Fruit fly (Drosophila melanogaster) whole organism, embryonic: ENCODE results near the gene CG18233.

ENCODE experiments used
- Asciz ChIP-seq: fragments of 200-800 bp; sonication (Bioruptor generic); optimal IDR thresholded peaks from 2 replicates; lab custom pipeline; 2017; ENCODE audit warnings: missing biosample characterization, mild to moderate bottlenecking, missing genetic modification characterization, missing genetic modification reagents
- Atf-2 ChIP-seq: fragments of 200-800 bp; sonication (Bioruptor generic); optimal IDR thresholded peaks from 2 replicates; lab custom pipeline; 2016; ENCODE audit warnings: missing biosample characterization, missing genetic modification characterization
- Awh ChIP-seq: fragments of 200-800 bp; sonication (Bioruptor generic); IDR thresholded peaks from 2 replicates; pipeline ENCODE4, ENCODE4 v1.3.6; 2022; ENCODE audit warnings: missing biosample characterization, missing genetic modification characterization
- CG10366 ChIP-seq: fragments of 200-800 bp; sonication (Bioruptor generic); IDR thresholded peaks from 2 replicates; pipeline ENCODE4 v1.3.6; 2022; ENCODE audit warnings: missing biosample characterization, missing genetic modification characterization
- CG10543 ChIP-seq: fragments of 200-800 bp; sonication (Bioruptor generic); optimal IDR thresholded peaks from 3 replicates; lab custom pipeline; 2017; ENCODE audit warnings: missing biosample characterization, mild to moderate bottlenecking, missing genetic modification characterization, moderate library complexity
- CG1602 ChIP-seq: fragments of 200-800 bp; sonication (Bioruptor generic); optimal IDR thresholded peaks from 3 replicates; lab custom pipeline; 2016; ENCODE audit warnings: missing biosample characterization, missing genetic modification characterization
- CG17186 ChIP-seq: fragments of 200-800 bp; sonication (Bioruptor generic); optimal IDR thresholded peaks from 3 replicates; lab custom pipeline; 2017; ENCODE audit warnings: missing biosample characterization, missing genetic modification reagents, missing genetic modification characterization
- CG18599 ChIP-seq: fragments of 200-800 bp; sonication (Bioruptor generic); optimal IDR thresholded peaks from 3 replicates; lab custom pipeline; 2017; ENCODE audit warnings: missing biosample characterization, missing genetic modification characterization, mild to moderate bottlenecking, moderate library complexity, missing genetic modification reagents
- CG31224 ChIP-seq: fragments of 200-800 bp; sonication (Bioruptor generic); IDR thresholded peaks from 2 replicates; pipeline ENCODE4 v1.3.6; 2022; ENCODE audit warnings: missing biosample characterization, missing genetic modification characterization
- CG34376 ChIP-seq: fragments of 200-800 bp; sonication (Bioruptor generic); optimal IDR thresholded peaks from 2 replicates; lab custom pipeline; 2018; ENCODE audit warnings: missing biosample characterization, mild to moderate bottlenecking, missing genetic modification characterization
- CG3726 ChIP-seq: fragments of 200-800 bp; sonication (Bioruptor generic); IDR thresholded peaks from 3 replicates; pipeline ENCODE4, ENCODE4 v1.3.6; 2022; ENCODE audit warnings: missing biosample characterization, missing genetic modification characterization
- CG4328 ChIP-seq: fragments of 200-800 bp; sonication (Bioruptor generic); optimal IDR thresholded peaks from 3 replicates; lab custom pipeline; 2017; ENCODE audit warnings: missing biosample characterization, missing genetic modification reagents, missing genetic modification characterization
- CG43689 ChIP-seq: fragments of 200-800 bp; sonication (Bioruptor generic); IDR thresholded peaks from 2 replicates; pipeline ENCODE4 v1.3.6; 2022; ENCODE audit warnings: missing biosample characterization, missing genetic modification characterization
- CG4404 ChIP-seq: fragments of 200-800 bp; sonication (Bioruptor generic); IDR thresholded peaks from 2 replicates; pipeline ENCODE4 v1.3.6; 2022; ENCODE audit warnings: missing biosample characterization, missing genetic modification characterization
- CG6175 ChIP-seq: fragments of 200-800 bp; sonication (Bioruptor generic); IDR thresholded peaks from 3 replicates; pipeline ENCODE4 v1.3.6; 2022; ENCODE audit warnings: missing biosample characterization, missing genetic modification characterization
- CG6854 ChIP-seq: fragments of 200-800 bp; sonication (Bioruptor generic); optimal IDR thresholded peaks from 3 replicates; lab custom pipeline; 2017; ENCODE audit warnings: missing biosample characterization, mild to moderate bottlenecking, missing genetic modification characterization
- Camta ChIP-seq: fragments of 200-800 bp; sonication (Bioruptor generic); optimal IDR thresholded peaks from 2 replicates; lab custom pipeline; 2016; ENCODE audit warnings: missing biosample characterization, missing genetic modification characterization
- Dfd ChIP-seq, 2 experiments: fragments of >200 bp; optimal IDR thresholded peaks; 2 replicates each; lab custom pipeline; 2017; ENCODE audit warnings: missing biosample characterization in 2 of 2, missing genetic modification characterization in 2 of 2
- H2.0 ChIP-seq: fragments of 200-800 bp; sonication (Bioruptor generic); IDR thresholded peaks from 2 replicates; pipeline ENCODE4 v1.3.6; 2022; ENCODE audit warnings: missing biosample characterization, missing genetic modification characterization
- Hey ChIP-seq: fragments of 200-800 bp; sonication (Bioruptor generic); optimal IDR thresholded peaks from 3 replicates; lab custom pipeline; 2018; ENCODE audit warnings: missing biosample characterization, mild to moderate bottlenecking, missing genetic modification characterization
- Hr51 ChIP-seq, 2 experiments: fragments of 200-800 bp; sonication (Bioruptor generic); optimal IDR thresholded peaks; 2 replicates in 1 of 2; 3 replicates in 1 of 2; lab custom pipeline; 2016 to 2018; ENCODE audit warnings: missing biosample characterization in 2 of 2, missing genetic modification characterization in 2 of 2, mild to moderate bottlenecking in 1 of 2, moderate library complexity in 1 of 2
- Hr78 ChIP-seq, 2 experiments: fragments of 200-800 bp in 1 of 2; fragments of >200 bp in 1 of 2; sonication (Bioruptor generic) in 1 of 2; optimal IDR thresholded peaks; 2 replicates each; lab custom pipeline; 2017 to 2019; ENCODE audit warnings: missing biosample characterization in 2 of 2, missing genetic modification characterization in 2 of 2, mild to moderate bottlenecking in 1 of 2, moderate library complexity in 1 of 2
- Kr ChIP-seq: fragments of 200-800 bp; sonication (Bioruptor generic); optimal IDR thresholded peaks from 2 replicates; lab custom pipeline; 2017; ENCODE audit warnings: missing biosample characterization, mild to moderate bottlenecking, missing genetic modification characterization
- MTF-1 ChIP-seq: fragments of 200-800 bp; sonication (Bioruptor generic); optimal IDR thresholded peaks from 2 replicates; lab custom pipeline; 2018; ENCODE audit warnings: missing biosample characterization, mild to moderate bottlenecking, missing genetic modification characterization, borderline replicate concordance
- Max ChIP-seq: fragments of 200-800 bp; sonication (Bioruptor generic); optimal IDR thresholded peaks from 2 replicates; lab custom pipeline; 2016; ENCODE audit warnings: missing biosample characterization, mild to moderate bottlenecking, missing genetic modification characterization
- Myb ChIP-seq: fragments of 200-800 bp; sonication (Bioruptor generic); optimal IDR thresholded peaks from 2 replicates; lab custom pipeline; 2016; ENCODE audit warnings: missing biosample characterization, missing genetic modification characterization
- NFAT ChIP-seq: fragments of 200-800 bp; sonication (Bioruptor generic); IDR thresholded peaks from 2 replicates; pipeline ENCODE4 v1.3.6; 2022; ENCODE audit warnings: missing biosample characterization, missing genetic modification characterization
- Sry-β ChIP-seq: fragments of 200-800 bp; sonication (Bioruptor generic); optimal IDR thresholded peaks from 2 replicates; lab custom pipeline; 2018; ENCODE audit warnings: missing biosample characterization, mild to moderate bottlenecking, missing genetic modification characterization, moderate library complexity
- Tbp ChIP-seq: fragments of >200 bp; optimal IDR thresholded peaks from 2 replicates; lab custom pipeline; 2018; ENCODE audit warnings: missing biosample characterization, missing genetic modification characterization
- Usf ChIP-seq: fragments of 200-800 bp; sonication (Bioruptor generic); optimal IDR thresholded peaks from 2 replicates; lab custom pipeline; 2017; ENCODE audit warnings: missing genotype, missing biosample characterization, missing genetic modification characterization
- bcd ChIP-seq: fragments of 200-800 bp; sonication (Bioruptor generic); optimal IDR thresholded peaks from 2 replicates; lab custom pipeline; 2017; ENCODE audit warnings: missing biosample characterization, mild to moderate bottlenecking, missing genetic modification characterization
- caup ChIP-seq: fragments of 200-800 bp; sonication (Bioruptor generic); optimal IDR thresholded peaks from 3 replicates; lab custom pipeline; 2017; ENCODE audit warnings: missing biosample characterization, mild to moderate bottlenecking, missing genetic modification characterization, moderate library complexity; ENCODE audit not compliant: severe bottlenecking
- cg ChIP-seq: fragments of 200-800 bp; sonication (Bioruptor generic); optimal IDR thresholded peaks from 3 replicates; lab custom pipeline; 2019; ENCODE audit warnings: missing biosample characterization, mild to moderate bottlenecking, missing genetic modification characterization, moderate library complexity
- danr ChIP-seq: fragments of 200-800 bp; sonication (Bioruptor generic); IDR thresholded peaks from 2 replicates; pipeline ENCODE4 v1.3.6; 2022; ENCODE audit warnings: missing biosample characterization, missing genetic modification characterization
- eve ChIP-seq, 2 experiments: fragments of >200 bp; optimal IDR thresholded peaks; 2 replicates each; lab custom pipeline; 2017; ENCODE audit warnings: missing biosample characterization in 2 of 2, missing genetic modification characterization in 2 of 2
- fru ChIP-seq: fragments of >200 bp; optimal IDR thresholded peaks from 2 replicates; lab custom pipeline; 2017
- gem ChIP-seq: fragments of 200-800 bp; sonication (Bioruptor generic); optimal IDR thresholded peaks from 2 replicates; lab custom pipeline; 2019; ENCODE audit warnings: missing biosample characterization, mild to moderate bottlenecking, missing genetic modification characterization, moderate library complexity
- grau ChIP-seq: fragments of 200-800 bp; optimal IDR thresholded peaks from 3 replicates; lab custom pipeline; 2019; ENCODE audit warnings: missing biosample characterization, mild to moderate bottlenecking, missing genetic modification characterization, moderate library complexity
- jing ChIP-seq: fragments of 200-800 bp; sonication (Bioruptor generic); optimal IDR thresholded peaks from 2 replicates; lab custom pipeline; 2018; ENCODE audit warnings: missing biosample characterization, mild to moderate bottlenecking, missing genetic modification characterization
- lilli ChIP-seq: fragments of 200-800 bp; sonication (Bioruptor generic); optimal IDR thresholded peaks from 3 replicates; lab custom pipeline; 2016; ENCODE audit warnings: missing biosample characterization, missing genetic modification characterization
- mirr ChIP-seq: fragments of 200-800 bp; sonication (Bioruptor generic); optimal IDR thresholded peaks from 3 replicates; lab custom pipeline; 2018; ENCODE audit warnings: missing biosample characterization, mild to moderate bottlenecking, missing genetic modification characterization
- mld ChIP-seq: fragments of 200-800 bp; sonication (Bioruptor generic); IDR thresholded peaks from 3 replicates; pipeline ENCODE4 v1.3.6; 2022; ENCODE audit warnings: missing biosample characterization, missing genetic modification characterization; ENCODE audit not compliant: partially characterized antibody
- p53 ChIP-seq: fragments of 200-800 bp; sonication (Bioruptor generic); optimal IDR thresholded peaks from 2 replicates; lab custom pipeline; 2016; ENCODE audit warnings: missing biosample characterization, missing genetic modification characterization
- phol ChIP-seq: fragments of 200-800 bp; sonication (Bioruptor generic); optimal IDR thresholded peaks from 3 replicates; lab custom pipeline; 2018; ENCODE audit warnings: missing biosample characterization, mild to moderate bottlenecking, missing genetic modification characterization, moderate library complexity
- rib ChIP-seq: fragments of 200-800 bp; sonication (Bioruptor generic); IDR thresholded peaks from 2 replicates; pipeline ENCODE4 v1.3.6; 2022; ENCODE audit warnings: missing biosample characterization, missing genetic modification characterization
- sens-2 ChIP-seq: fragments of 200-800 bp; sonication (Bioruptor generic); IDR thresholded peaks from 2 replicates; pipeline ENCODE4 v1.3.6; 2022; ENCODE audit warnings: missing biosample characterization, missing genetic modification characterization
- sima ChIP-seq: fragments of 200-800 bp; sonication (Bioruptor generic); optimal IDR thresholded peaks from 2 replicates; lab custom pipeline; 2016; ENCODE audit warnings: missing biosample characterization, missing genetic modification characterization
- tgo ChIP-seq: fragments of 200-800 bp; sonication (Bioruptor generic); IDR thresholded peaks from 3 replicates; pipeline ENCODE4 v1.3.6; 2022; ENCODE audit warnings: missing biosample characterization, missing genetic modification characterization
- yki ChIP-seq: fragments of >200 bp; optimal IDR thresholded peaks from 3 replicates; lab custom pipeline; 2018

Gene CG18233

DNA sequence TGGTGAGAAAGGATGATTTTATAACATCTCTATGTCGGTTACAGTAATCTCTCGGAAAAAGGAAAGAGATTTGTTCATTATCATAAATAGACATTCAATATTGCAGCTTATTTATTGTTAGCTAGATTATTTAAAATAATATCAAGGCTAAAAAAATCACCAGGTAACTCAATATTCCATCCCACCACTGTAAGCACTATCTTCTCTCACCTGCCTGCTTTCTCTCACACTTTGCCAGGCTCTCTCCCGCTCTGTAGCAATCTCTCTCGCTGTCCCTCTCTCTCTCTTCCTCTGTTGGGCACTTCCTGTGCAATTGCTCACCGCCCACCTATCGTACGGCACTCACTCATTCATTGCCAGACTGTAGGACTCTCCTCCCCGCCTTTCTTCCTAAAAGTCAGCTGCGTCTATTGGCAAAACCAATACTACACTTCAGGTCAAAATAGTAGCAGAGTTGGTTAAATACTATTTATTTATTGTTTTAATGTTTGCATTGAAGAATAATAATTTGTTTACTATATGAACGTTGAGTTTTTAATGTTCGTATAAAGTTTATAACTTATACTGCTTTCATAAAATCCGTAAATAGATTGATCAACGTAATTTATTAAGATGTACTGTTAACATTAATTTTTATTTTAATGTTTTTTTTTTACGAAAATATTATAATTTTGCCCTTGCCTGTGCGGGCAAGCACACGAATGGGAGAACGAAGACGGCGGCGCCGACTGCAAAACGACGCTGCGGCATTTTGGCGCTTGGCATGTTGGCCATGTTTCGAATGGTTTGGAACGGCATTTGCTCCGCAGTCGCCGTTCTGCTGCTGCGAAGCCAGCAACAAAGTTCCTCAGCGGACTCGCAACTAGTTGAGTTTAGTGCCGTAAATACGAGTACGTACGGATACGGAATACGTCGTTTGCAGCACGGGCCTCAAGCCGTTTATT lies 35.6 kb downstream of the CG18233 start (continued):
- TF ChIP-seq gem: peak; percentile 95
- no peak for TF ChIP-seq fru (lab: Kevin White, UChicago)
- peak; percentile 85 to 97 for TF ChIP-seq Hr51 (GFP tag; optimal IDR thresholded peaks at IDR 0.05; lab: Kevin White, UChicago)
- peak; percentile 81 for TF ChIP-seq CG34376 (GFP tag; lab: Kevin White, UChicago)
- peak; percentile 93 for TF ChIP-seq Camta (GFP tag; lab: Kevin White, UChicago)
- TF ChIP-seq CG3726 (GFP tag; lab: Robert Waterston, UW): peak; percentile 96
- peak; percentile 10 for TF ChIP-seq Sry-β (GFP tag; lab: Kevin White, UChicago)
- peak; percentile 93 for TF ChIP-seq yki (lab: Kevin White, UChicago)
- peak; percentile 85 for TF ChIP-seq jing (GFP tag; lab: Kevin White, UChicago)
- TF ChIP-seq phol (tag; lab: Kevin White, UChicago): peak; percentile 88
- peak; percentile 89 for TF ChIP-seq Asciz (GFP tag; lab: Kevin White, UChicago)
- peak; percentile 80 for TF ChIP-seq Max (GFP tag; lab: Kevin White, UChicago)
- TF ChIP-seq lilli: peak; percentile 96
- TF ChIP-seq sima (GFP tag; lab: Kevin White, UChicago): peak; percentile 88
- peak in 1 of 2 experiments; percentile 86 for TF ChIP-seq Hr78 (GFP tag; optimal IDR thresholded peaks at IDR 0.05; lab: Kevin White, UChicago)
- peak; percentile 94 for TF ChIP-seq caup (GFP tag; lab: Kevin White, UChicago)
- TF ChIP-seq grau (tag; lab: Kevin White, UChicago): peak; percentile 96
- peak; percentile 99 for TF ChIP-seq NFAT
- TF ChIP-seq CG10543 (GFP tag; lab: Kevin White, UChicago): peak; percentile 94
- peak; percentile 72 for TF ChIP-seq MTF-1
- peak; percentile 85 for TF ChIP-seq CG1602 (GFP tag; lab: Kevin White, UChicago)
- TF ChIP-seq mirr (GFP tag; lab: Kevin White, UChicago): peak; percentile 92
- no peak for TF ChIP-seq mld
- TF ChIP-seq H2.0 (GFP tag; lab: Robert Waterston, UW): peak; percentile 98
- peak; percentile 17 for TF ChIP-seq p53 (GFP tag; lab: Kevin White, UChicago)
- TF ChIP-seq CG6854 (GFP tag; lab: Kevin White, UChicago): peak; percentile 90
- peak; percentile 91 for TF ChIP-seq CG43689 (GFP tag; lab: Robert Waterston, UW)
- TF ChIP-seq CG6175 (GFP tag; lab: Robert Waterston, UW): peak; percentile 97
- TF ChIP-seq cg: no peak
- TF ChIP-seq Myb (GFP tag; lab: Kevin White, UChicago): peak; percentile 73
- TF ChIP-seq CG18599 (GFP tag; lab: Kevin White, UChicago): peak; percentile 96
- peak; percentile 94 for TF ChIP-seq sens-2 (GFP tag; lab: Robert Waterston, UW)
- TF ChIP-seq bcd (GFP tag; lab: Kevin White, UChicago): peak; percentile 92
- peak; percentile 98 for TF ChIP-seq CG10366
- TF ChIP-seq CG31224 (GFP tag; lab: Robert Waterston, UW): peak; percentile 95
- TF ChIP-seq CG4328 (GFP tag; lab: Kevin White, UChicago): peak; percentile 88
- TF ChIP-seq Awh (GFP tag; lab: Robert Waterston, UW): peak; percentile 96
- peak; percentile 67 for TF ChIP-seq Usf (GFP tag; lab: Kevin White, UChicago)
- TF ChIP-seq rib: peak; percentile 98
- TF ChIP-seq CG17186: peak; percentile 35
- peak; percentile 87 for TF ChIP-seq Atf-2 (GFP tag; lab: Kevin White, UChicago)
- peak in 1 of 2 experiments; percentile 92 for TF ChIP-seq eve (GFP tag; optimal IDR thresholded peaks at IDR 0.05; lab: Kevin White, UChicago)
- TF ChIP-seq tgo (GFP tag; lab: Robert Waterston, UW): peak; percentile 98
- no peak for TF ChIP-seq Tbp
- TF ChIP-seq Kr (GFP tag; lab: Kevin White, UChicago): no peak
- peak; percentile 92 for TF ChIP-seq danr
- peak; percentile 93 for TF ChIP-seq CG4404 (GFP tag; lab: Robert Waterston, UW)
- peak in 1 of 2 experiments; percentile 92 for TF ChIP-seq Dfd (GFP tag; optimal IDR thresholded peaks at IDR 0.05; lab: Kevin White, UChicago)
- TF ChIP-seq Hey: peak; percentile 74
